Worm (Caenorhabditis elegans) whole organism, mixed stage, embryonic: ENCODE measurements around the gene ccr-4.

Source experiments
- M03D4.4 ChIP-seq: sonication (generic microtip); optimal IDR thresholded peaks from 2 replicates; lab custom pipeline; 2017; ENCODE audit warnings: mild to moderate bottlenecking, missing genetic modification characterization, missing compliant biosample characterization
- bed-3 ChIP-seq: fragments of 200-800 bp; sonication (Bioruptor generic); optimal IDR thresholded peaks from 3 replicates; lab custom pipeline; 2018; ENCODE audit warnings: mild to moderate bottlenecking, missing genetic modification characterization, moderate library complexity, missing compliant biosample characterization
- ceh-39 ChIP-seq: fragments of 150-350 bp; optimal IDR thresholded peaks from 2 replicates; lab custom pipeline; 2014; ENCODE audit warnings: missing biosample characterization, missing genetic modification characterization
- ceh-83 ChIP-seq: fragments of 200-800 bp; sonication (Bioruptor generic); optimal IDR thresholded peaks from 2 replicates; lab custom pipeline; 2018; ENCODE audit warnings: mild to moderate bottlenecking, missing genetic modification characterization, missing compliant biosample characterization
- ces-1 ChIP-seq: fragments of 150-350 bp; optimal IDR thresholded peaks from 2 replicates; lab custom pipeline; 2014; ENCODE audit warnings: missing biosample characterization, missing genetic modification reagents, missing genetic modification characterization
- drap-1 ChIP-seq: fragments of 200-800 bp; sonication (Bioruptor generic); optimal IDR thresholded peaks from 3 replicates; lab custom pipeline; 2018; ENCODE audit warnings: mild to moderate bottlenecking, missing genetic modification characterization, missing compliant biosample characterization
- elt-1 ChIP-seq: sonication (generic microtip); optimal IDR thresholded peaks from 2 replicates; lab custom pipeline; 2017; ENCODE audit warnings: missing genetic modification characterization, mild to moderate bottlenecking, missing compliant biosample characterization, antibody characterized with exemption, moderate library complexity, borderline replicate concordance; ENCODE audit not compliant: insufficient read depth
- flh-1 ChIP-seq: fragments of 200-800 bp; sonication (Bioruptor generic); optimal IDR thresholded peaks from 2 replicates; lab custom pipeline; 2018; ENCODE audit warnings: mild to moderate bottlenecking, missing genetic modification characterization, moderate library complexity, missing compliant biosample characterization
- ham-2 ChIP-seq: fragments of 200-800 bp; sonication (Bioruptor generic); optimal IDR thresholded peaks from 2 replicates; lab custom pipeline; 2018; ENCODE audit warnings: mild to moderate bottlenecking, missing genetic modification characterization, missing compliant biosample characterization
- hlh-1 ChIP-seq: fragments of 150-350 bp; optimal IDR thresholded peaks from 2 replicates; lab custom pipeline; 2014; ENCODE audit warnings: missing biosample characterization, missing genetic modification reagents, missing genetic modification characterization
- lin-13 ChIP-seq: fragments of 150-350 bp; optimal IDR thresholded peaks from 2 replicates; lab custom pipeline; 2014; ENCODE audit warnings: missing biosample characterization, missing genetic modification characterization
- lin-32 ChIP-seq: fragments of 200-800 bp; sonication (Bioruptor generic); optimal IDR thresholded peaks from 2 replicates; lab custom pipeline; 2018; ENCODE audit warnings: mild to moderate bottlenecking, missing genetic modification characterization, missing compliant biosample characterization
- lsy-2 ChIP-seq: fragments of 150-350 bp; optimal IDR thresholded peaks from 2 replicates; lab custom pipeline; 2014; ENCODE audit warnings: missing biosample characterization, missing genetic modification characterization
- mab-5 ChIP-seq: fragments of 150-350 bp; optimal IDR thresholded peaks from 2 replicates; lab custom pipeline; 2014; ENCODE audit warnings: missing biosample characterization, missing genetic modification characterization
- mep-1 ChIP-seq: fragments of 150-350 bp; optimal IDR thresholded peaks from 2 replicates; lab custom pipeline; 2017; ENCODE audit warnings: missing biosample characterization, missing genetic modification reagents, missing genetic modification characterization, inconsistent platforms
- nhr-12 ChIP-seq: fragments of 150-350 bp; optimal IDR thresholded peaks from 2 replicates; lab custom pipeline; 2014; ENCODE audit warnings: missing biosample characterization, missing genetic modification characterization
- nhr-2 ChIP-seq: fragments of 150-350 bp; optimal IDR thresholded peaks from 2 replicates; lab custom pipeline; 2014; ENCODE audit warnings: missing biosample characterization, missing genetic modification characterization
- nhr-237 ChIP-seq: fragments of 150-350 bp; optimal IDR thresholded peaks from 2 replicates; lab custom pipeline; 2014; ENCODE audit warnings: missing biosample characterization, missing genetic modification characterization
- nhr-28 ChIP-seq: fragments of 150-350 bp; optimal IDR thresholded peaks from 2 replicates; lab custom pipeline; 2014; ENCODE audit warnings: missing biosample characterization, missing genetic modification characterization
- sem-2 ChIP-seq: fragments of 200-800 bp; sonication (Bioruptor generic); optimal IDR thresholded peaks from 2 replicates; lab custom pipeline; 2018; ENCODE audit warnings: mild to moderate bottlenecking, missing genetic modification characterization, missing compliant biosample characterization
- snpc-4 ChIP-seq: fragments of 150-350 bp; optimal IDR thresholded peaks from 2 replicates; lab custom pipeline; 2014; ENCODE audit warnings: missing biosample characterization, missing genetic modification characterization
- tbx-8 ChIP-seq: fragments of 200-800 bp; sonication (Bioruptor generic); optimal IDR thresholded peaks from 2 replicates; lab custom pipeline; 2018; ENCODE audit warnings: mild to moderate bottlenecking, missing genetic modification characterization, moderate library complexity, missing compliant biosample characterization
- unc-120 ChIP-seq: sonication (generic microtip); optimal IDR thresholded peaks from 2 replicates; lab custom pipeline; 2017; ENCODE audit warnings: missing genetic modification characterization, missing compliant biosample characterization; ENCODE audit not compliant: poor library complexity, severe bottlenecking
- unc-39 ChIP-seq: fragments of 150-350 bp; optimal IDR thresholded peaks from 2 replicates; lab custom pipeline; 2014; ENCODE audit warnings: missing biosample characterization, missing genetic modification characterization
- unc-62 ChIP-seq: fragments of 150-350 bp; optimal IDR thresholded peaks from 2 replicates; lab custom pipeline; 2014; ENCODE audit warnings: missing biosample characterization, missing genetic modification reagents, missing genetic modification characterization
- ztf-11 ChIP-seq: fragments of 150-350 bp; optimal IDR thresholded peaks from 2 replicates; lab custom pipeline; 2014; ENCODE audit warnings: missing biosample characterization, missing genetic modification characterization

ccr-4 gene

ce11 chrIV:12371879-12372278 lies 10.5 kb downstream of the ccr-4 start, which contains the start of gene wdr-46 (continued):
- TF ChIP-seq ztf-11 (no peak), ces-1 (GFP tag; lab: Kevin White, UChicago) (peak; percentile 86), lin-13 (tag; lab: Kevin White, UChicago) (peak; percentile 40)

- TF ChIP-seq ceh-39 (tag; lab: Kevin White, UChicago) (peak; percentile 36), snpc-4 (no peak), unc-120 (tag; lab: Kevin White, UChicago) (no peak), nhr-2 (peak; percentile 80)
These were observed 14.7 kb downstream of the ccr-4 start, which contains the start of gene atz-1 for ce11 chrIV:12376021-12376420. atz-1 (minus strand) TSS chrIV:12376121.

ce11 chrIV:12378919-12379318 lies 17.6 kb downstream of the ccr-4 start:
- no peak for TF ChIP-seq snpc-4
- TF ChIP-seq bed-3 (GFP tag; lab: Kevin White, UChicago) = no peak
- TF ChIP-seq ham-2 (GFP tag; lab: Kevin White, UChicago) = no peak
- TF ChIP-seq nhr-2 = no peak
- no peak for TF ChIP-seq elt-1 (tag; lab: Kevin White, UChicago)
- no peak for TF ChIP-seq unc-62 (GFP tag; lab: Kevin White, UChicago)
- no peak for TF ChIP-seq mab-5 (tag; lab: Kevin White, UChicago)
- TF ChIP-seq mep-1 (tag; lab: Kevin White, UChicago) = no peak
- no peak for TF ChIP-seq nhr-28 (tag; lab: Kevin White, UChicago)
- no peak for TF ChIP-seq unc-39 (tag; lab: Kevin White, UChicago)
- no peak for TF ChIP-seq M03D4.4 (tag; lab: Kevin White, UChicago)
- no peak for TF ChIP-seq hlh-1 (tag; lab: Kevin White, UChicago)

- TF ChIP-seq lin-13 (tag; lab: Kevin White, UChicago) (no peak), elt-1 (tag; lab: Kevin White, UChicago) (no peak), lsy-2 (tag; lab: Kevin White, UChicago) (no peak), nhr-12 (no peak), drap-1 (GFP tag; lab: Kevin White, UChicago) (no peak), nhr-237 (tag; lab: Kevin White, UChicago) (no peak)
These were observed 18.4 kb downstream of the ccr-4 start, which contains the start of gene thn-1 for ce11 chrIV:12379784-12380183. thn-1 (plus strand) TSS chrIV:12380084.

- TF ChIP-seq tbx-8 (GFP tag; lab: Kevin White, UChicago) (no peak), nhr-2 (no peak), hlh-1 (tag; lab: Kevin White, UChicago) (no peak), ztf-11 (no peak), ceh-39 (tag; lab: Kevin White, UChicago) (no peak), flh-1 (GFP tag; lab: Kevin White, UChicago) (no peak), lsy-2 (tag; lab: Kevin White, UChicago) (no peak), unc-120 (tag; lab: Kevin White, UChicago) (no peak), lin-32 (GFP tag; lab: Kevin White, UChicago) (no peak)
These were observed 21.5 kb downstream of the ccr-4 start, which contains the start of gene thn-2 for ce11 chrIV:12382864-12383263. thn-2 (plus strand) TSS chrIV:12383170.

ce11 chrIV:12385061-12385460 lies 23.7 kb downstream of the ccr-4 start, which contains the start of gene F28D1.6:
F28D1.6 (minus strand) TSS chrIV:12385161.
- TF ChIP-seq nhr-237 (tag; lab: Kevin White, UChicago) (no peak), unc-39 (tag; lab: Kevin White, UChicago) (no peak), unc-62 (GFP tag; lab: Kevin White, UChicago) (no peak), hlh-1 (tag; lab: Kevin White, UChicago) (no peak)

- TF ChIP-seq M03D4.4 (tag; lab: Kevin White, UChicago) = no peak
- no peak for TF ChIP-seq unc-39 (tag; lab: Kevin White, UChicago)
- TF ChIP-seq sem-2 (GFP tag; lab: Kevin White, UChicago) = no peak
- no peak for TF ChIP-seq nhr-237 (tag; lab: Kevin White, UChicago)
- no peak for TF ChIP-seq bed-3 (GFP tag; lab: Kevin White, UChicago)
- TF ChIP-seq ceh-83 = no peak
- no peak for TF ChIP-seq elt-1 (tag; lab: Kevin White, UChicago)
- TF ChIP-seq tbx-8 (GFP tag; lab: Kevin White, UChicago) = no peak
- no peak for TF ChIP-seq unc-120 (tag; lab: Kevin White, UChicago)
- TF ChIP-seq ztf-11 = no peak
- no peak for TF ChIP-seq lin-13 (tag; lab: Kevin White, UChicago)
- no peak for TF ChIP-seq flh-1 (GFP tag; lab: Kevin White, UChicago)
These were observed 28.6 kb downstream of the ccr-4 start, which contains the start of gene spe-45 for ce11 chrIV:12389951-12390350. spe-45 (minus strand) TSS chrIV:12390095.
